Fruit fly (Drosophila melanogaster) whole organism, embryonic: Measurements from ENCODE around the gene Rab9Db.

Source experiments
- CG7357 ChIP-seq: fragments of 200-800 bp; sonication (Bioruptor generic); IDR thresholded peaks from 3 replicates; pipeline ENCODE4 v1.3.6; 2022; ENCODE audit warnings: missing biosample characterization, missing genetic modification characterization
- CG9727 ChIP-seq: fragments of 200-800 bp; sonication (Bioruptor generic); optimal IDR thresholded peaks from 3 replicates; lab custom pipeline; 2017; ENCODE audit warnings: missing biosample characterization, mild to moderate bottlenecking, missing genetic modification characterization
- wek ChIP-seq: fragments of 200-800 bp; sonication (Bioruptor generic); optimal IDR thresholded peaks from 3 replicates; lab custom pipeline; 2018; ENCODE audit warnings: missing biosample characterization, mild to moderate bottlenecking, missing genetic modification characterization, moderate library complexity

- TF ChIP-seq wek (GFP tag; lab: Kevin White, UChicago) (no peak), CG9727 (GFP tag; lab: Kevin White, UChicago) (no peak), CG7357 (no peak)
Measured at dm6 chrX:10627062-10627756, 4.2 kb upstream of the Rab9Db start, which contains the start of the genes CG9806 and X11Lbeta.
